Worm (Caenorhabditis elegans) whole organism, L4 larva: ENCODE measurements around the gene aakg-1.
A peak's percentile ranks its signal among the peaks of the same experiment; 100 is the strongest.

Experiments
- F10B5.3 ChIP-seq: sonication (generic microtip); optimal IDR thresholded peaks from 2 replicates; lab custom pipeline; 2016; ENCODE audit warnings: mild to moderate bottlenecking, missing genetic modification characterization, missing compliant biosample characterization
- F37D6.2 ChIP-seq: sonication (generic microtip); optimal IDR thresholded peaks from 2 replicates; lab custom pipeline; 2016; ENCODE audit warnings: mild to moderate bottlenecking, missing genetic modification characterization, missing compliant biosample characterization
- F44E2.7 ChIP-seq: fragments of 200-800 bp; sonication (Bioruptor generic); IDR thresholded peaks from 2 replicates; pipeline ENCODE4 v2.1.2; 2022; ENCODE audit warnings: missing genetic modification characterization, missing compliant biosample characterization
- T26A8.4 ChIP-seq: fragments of 200-800 bp; sonication (Bioruptor generic); IDR thresholded peaks from 2 replicates; pipeline ENCODE4 v1.3.6; 2022; ENCODE audit warnings: missing genetic modification characterization, missing compliant biosample characterization
- Y48G9A.11 ChIP-seq: fragments of 200-800 bp; sonication (Bioruptor generic); IDR thresholded peaks from 2 replicates; pipeline ENCODE4 v1.3.6; 2022; ENCODE audit warnings: missing genetic modification reagents, missing genetic modification characterization, missing compliant biosample characterization
- ZK546.5 ChIP-seq, 2 experiments: sonication (generic microtip); optimal IDR thresholded peaks; 2 replicates each; lab custom pipeline; 2017; ENCODE audit warnings: missing biosample characterization in 2 of 2, missing genetic modification characterization in 2 of 2
- aha-1 ChIP-seq: fragments of 150-350 bp; peaks from one replicate; lab custom pipeline; 2014; ENCODE audit warnings: missing biosample characterization, missing genetic modification characterization
- aly-2 ChIP-seq: sonication (generic microtip); optimal IDR thresholded peaks from 2 replicates; lab custom pipeline; 2018; ENCODE audit warnings: missing biosample characterization, missing genetic modification characterization
- arid-1 ChIP-seq: fragments of 200-800 bp; sonication (Bioruptor generic); conservative IDR thresholded peaks from 2 replicates; pipeline ENCODE4 v1.3.6; 2022; ENCODE audit warnings: missing genetic modification reagents, missing genetic modification characterization, missing compliant biosample characterization
- ctbp-1 ChIP-seq: fragments of 200-800 bp; sonication (Bioruptor generic); IDR thresholded peaks from 2 replicates; pipeline ENCODE4 v1.3.6; 2022; ENCODE audit warnings: missing genetic modification reagents, missing genetic modification characterization, missing compliant biosample characterization
- daf-12 ChIP-seq: fragments of 150-350 bp; optimal IDR thresholded peaks from 2 replicates; lab custom pipeline; 2014; ENCODE audit warnings: missing biosample characterization, missing genetic modification reagents, missing genetic modification characterization
- daf-16 ChIP-seq, 3 experiments: sonication (generic microtip); optimal IDR thresholded peaks; 2 replicates each; lab custom pipeline; 2016 to 2017; ENCODE audit warnings: missing genetic modification characterization in 3 of 3, missing genetic modification reagents in 3 of 3, mild to moderate bottlenecking in 2 of 3, missing compliant biosample characterization in 2 of 3, missing biosample characterization in 1 of 3, moderate library complexity in 1 of 3
- dmd-8 ChIP-seq: fragments of 200-800 bp; sonication (Bioruptor generic); IDR thresholded peaks from 2 replicates; pipeline ENCODE4 v1.3.6; 2022; ENCODE audit warnings: missing genetic modification characterization, missing compliant biosample characterization
- dpl-1 ChIP-seq: fragments of 150-350 bp; optimal IDR thresholded peaks from 2 replicates; lab custom pipeline; 2014; ENCODE audit warnings: missing biosample characterization, missing genetic modification reagents, missing genetic modification characterization
- egl-27 ChIP-seq: sonication (generic microtip); optimal IDR thresholded peaks from 3 replicates; lab custom pipeline; 2017; ENCODE audit warnings: missing biosample characterization, missing genetic modification reagents, missing genetic modification characterization
- egl-43 ChIP-seq: fragments of 200-800 bp; sonication (Bioruptor generic); IDR thresholded peaks from 2 replicates; pipeline ENCODE4 v1.3.6; 2022; ENCODE audit warnings: missing genetic modification reagents, missing genetic modification characterization, missing compliant biosample characterization
- fkh-10 ChIP-seq: fragments of 150-350 bp; optimal IDR thresholded peaks from 2 replicates; lab custom pipeline; 2014; ENCODE audit warnings: missing biosample characterization, missing genetic modification reagents, missing genetic modification characterization
- fos-1 ChIP-seq: fragments of 150-350 bp; optimal IDR thresholded peaks from 2 replicates; lab custom pipeline; 2014; ENCODE audit warnings: missing biosample characterization, missing genetic modification characterization
- lin-29 ChIP-seq: fragments of 200-800 bp; sonication (Bioruptor generic); IDR thresholded peaks from 2 replicates; pipeline ENCODE4 v1.3.6; 2022; ENCODE audit warnings: missing genetic modification reagents, missing genetic modification characterization, missing compliant biosample characterization
- lin-38 ChIP-seq: fragments of 200-800 bp; sonication (Bioruptor generic); IDR thresholded peaks from 2 replicates; pipeline ENCODE4 v1.3.6; 2022; ENCODE audit warnings: missing genetic modification reagents, missing genetic modification characterization, missing compliant biosample characterization
- lsy-2 ChIP-seq, 2 experiments: fragments of 150-350 bp in 1 of 2; sonication (generic microtip) in 1 of 2; optimal IDR thresholded peaks; 2 replicates each; lab custom pipeline; 2014 to 2017; ENCODE audit warnings: missing biosample characterization in 2 of 2, missing genetic modification characterization in 2 of 2
- madf-5 ChIP-seq, 2 experiments: fragments of 200-800 bp; sonication (Bioruptor generic); IDR thresholded peaks; 2 replicates each; pipeline ENCODE4 v1.3.6; 2022; ENCODE audit warnings: missing compliant biosample characterization in 2 of 2, missing genetic modification characterization in 2 of 2
- madf-9 ChIP-seq: fragments of 200-800 bp; sonication (Bioruptor generic); conservative IDR thresholded peaks from 2 replicates; pipeline ENCODE4 v1.3.6; 2022; ENCODE audit warnings: missing genetic modification reagents, missing genetic modification characterization, missing compliant biosample characterization
- mep-1 ChIP-seq: fragments of 150-350 bp; sonication (generic microtip); optimal IDR thresholded peaks from 3 replicates; lab custom pipeline; 2014; ENCODE audit warnings: missing biosample characterization, missing genetic modification characterization
- mes-2 ChIP-seq: sonication (generic microtip); optimal IDR thresholded peaks from 2 replicates; lab custom pipeline; 2016; ENCODE audit warnings: missing genotype, mild to moderate bottlenecking, missing genetic modification characterization, missing compliant biosample characterization; ENCODE audit not compliant: poor library complexity, severe bottlenecking
- mxl-2 ChIP-seq: fragments of 200-800 bp; sonication (Bioruptor generic); conservative IDR thresholded peaks from 2 replicates; pipeline ENCODE4 v1.3.6; 2022; ENCODE audit warnings: missing genetic modification reagents, missing genetic modification characterization, missing compliant biosample characterization
- nhr-10 ChIP-seq: fragments of 150-350 bp; optimal IDR thresholded peaks from 2 replicates; lab custom pipeline; 2014; ENCODE audit warnings: missing biosample characterization, missing genetic modification characterization
- nhr-102 ChIP-seq: sonication (generic microtip); optimal IDR thresholded peaks from 2 replicates; lab custom pipeline; 2016; ENCODE audit warnings: mild to moderate bottlenecking, missing genetic modification characterization, moderate library complexity, missing compliant biosample characterization
- nhr-25 ChIP-seq: sonication (generic microtip); optimal IDR thresholded peaks from 2 replicates; lab custom pipeline; 2017; ENCODE audit warnings: missing genetic modification characterization, mild to moderate bottlenecking, missing compliant biosample characterization, antibody characterized with exemption, moderate library complexity, borderline replicate concordance; ENCODE audit not compliant: insufficient read depth
- php-3 ChIP-seq: fragments of 200-800 bp; sonication (Bioruptor generic); IDR thresholded peaks from 2 replicates; pipeline ENCODE4 v1.3.6; 2022; ENCODE audit warnings: missing genetic modification reagents, missing genetic modification characterization, missing compliant biosample characterization
- set-16 ChIP-seq: fragments of 200-800 bp; sonication (Bioruptor generic); IDR thresholded peaks from 2 replicates; pipeline ENCODE4 v1.3.6; 2022; ENCODE audit warnings: missing genetic modification reagents, missing genetic modification characterization, missing compliant biosample characterization
- skn-1 ChIP-seq: fragments of 150-350 bp; optimal IDR thresholded peaks from 2 replicates; lab custom pipeline; 2014; ENCODE audit warnings: missing biosample characterization, missing genetic modification characterization
- unc-39 ChIP-seq: sonication (generic microtip); optimal IDR thresholded peaks from 2 replicates; lab custom pipeline; 2017; ENCODE audit warnings: missing biosample characterization, missing genetic modification characterization
- zag-1 ChIP-seq: fragments of 150-350 bp; optimal IDR thresholded peaks from 2 replicates; lab custom pipeline; 2014; ENCODE audit warnings: missing biosample characterization, missing genetic modification characterization
- zip-11 ChIP-seq: fragments of 200-800 bp; sonication (Bioruptor generic); IDR thresholded peaks from 2 replicates; pipeline ENCODE4 v1.3.6; 2022; ENCODE audit warnings: missing genetic modification characterization, missing compliant biosample characterization

Gene aakg-1

ce11 chrIII:12598418-12599330 is 23.5 kb upstream of the aakg-1 start (continued):
- TF ChIP-seq nhr-25 (tag; lab: Kevin White, UChicago) (peak; percentile 24), ctbp-1 (peak; percentile 60), php-3 (GFP tag; lab: Robert Waterston, UW) (peak; percentile 57; the same call in 1 of the 2 replicates), daf-16 (GFP tag; optimal IDR thresholded peaks at IDR 0.05; lab: Kevin White, UChicago) (peak; percentile 1 to 6), daf-16 (tag; optimal IDR thresholded peaks at IDR 0.05; lab: Kevin White, UChicago) (peak; percentile 39), set-16 (GFP tag; lab: Robert Waterston, UW) (peak; percentile 33; the same call in 1 of the 2 replicates), arid-1 (peak; percentile 77), zag-1 (no peak), mxl-2 (0 out of 2 replicates have a peak, but pooled peaks have one; percentile 18), Y48G9A.11 (peak; percentile 65), aly-2 (tag; lab: Kevin White, UChicago) (peak; percentile 70), madf-9 (GFP tag; lab: Robert Waterston, UW) (peak; percentile 55; the same call in 1 of the 2 replicates), mep-1 (tag; lab: Kevin White, UChicago) (peak; percentile 76), zip-11 (no peak), daf-12 (tag; lab: Kevin White, UChicago) (no peak), nhr-10 (tag; lab: Kevin White, UChicago) (peak; percentile 15), skn-1 (no peak), egl-27 (tag; lab: Kevin White, UChicago) (no peak), unc-39 (tag; lab: Kevin White, UChicago) (no peak), lsy-2 (tag; optimal IDR thresholded peaks at IDR 0.05; lab: Kevin White, UChicago) (peak; percentile 94 to 99), egl-43 (GFP tag; lab: Robert Waterston, UW) (peak; percentile 70), fkh-10 (peak; percentile 42), dmd-8 (GFP tag; lab: Robert Waterston, UW) (peak; percentile 69; the same call in 1 of the 2 replicates), F37D6.2 (tag; lab: Kevin White, UChicago) (peak; percentile 75), T26A8.4 (peak; percentile 68), lin-29 (GFP tag; lab: Robert Waterston, UW) (peak; percentile 9; the same call in 1 of the 2 replicates), F10B5.3 (tag; lab: Kevin White, UChicago) (peak; percentile 11), ZK546.5 (tag; optimal IDR thresholded peaks at IDR 0.05; lab: Kevin White, UChicago) (no peak), dpl-1 (GFP tag; lab: Kevin White, UChicago) (peak; percentile 81), nhr-102 (tag; lab: Kevin White, UChicago) (peak; percentile 29), mes-2 (tag; lab: Kevin White, UChicago) (peak; percentile 84)
- TF ChIP-seq, all 104 proteins: peak for 67

- TF ChIP-seq lsy-2 (tag; optimal IDR thresholded peaks at IDR 0.05; lab: Kevin White, UChicago) (peak in 1 of 2 experiments; percentile 3), madf-5 (GFP tag; IDR thresholded peaks at IDR 0.05; lab: Robert Waterston, UW) (no peak), lin-38 (GFP tag; lab: Robert Waterston, UW) (peak; percentile 49), fos-1 (tag; lab: Kevin White, UChicago) (no peak), unc-39 (tag; lab: Kevin White, UChicago) (no peak), php-3 (GFP tag; lab: Robert Waterston, UW) (0 out of 2 replicates have a peak, but pooled peaks have one; percentile 8)
Observed at ce11 chrIII:12595640-12596039, 20.4 kb upstream of the aakg-1 start.

ce11 chrIII:12591923-12592322 is 16.7 kb upstream of the aakg-1 start:
- peak; percentile 91 for TF ChIP-seq aha-1 (tag; lab: Kevin White, UChicago)
- TF ChIP-seq F44E2.7 (GFP tag; lab: Robert Waterston, UW), result no peak
